Worm (Caenorhabditis elegans) whole organism, L2 larva: ENCODE measurements around the gene rnp-3.

Experiments
- lin-39 ChIP-seq: fragments of 150-350 bp; optimal IDR thresholded peaks from 2 replicates; lab custom pipeline; 2014; ENCODE audit warnings: missing biosample characterization, missing genetic modification reagents, missing genetic modification characterization
- lsy-2 ChIP-seq, 2 experiments: fragments of 150-350 bp in 1 of 2; sonication (generic microtip) in 1 of 2; optimal IDR thresholded peaks; 2 replicates each; lab custom pipeline; 2014 to 2017; ENCODE audit warnings: missing biosample characterization in 2 of 2, missing genetic modification characterization in 2 of 2
- nhr-77 ChIP-seq: fragments of 150-350 bp; optimal IDR thresholded peaks from 2 replicates; lab custom pipeline; 2014; ENCODE audit warnings: missing biosample characterization, missing genetic modification characterization
- skn-1 ChIP-seq: sonication (generic microtip); optimal IDR thresholded peaks from 2 replicates; lab custom pipeline; 2017; ENCODE audit warnings: missing biosample characterization, missing genetic modification characterization
- unc-62 ChIP-seq: fragments of 150-350 bp; optimal IDR thresholded peaks from 2 replicates; lab custom pipeline; 2014; ENCODE audit warnings: missing biosample characterization, missing genetic modification reagents, missing genetic modification characterization
- zag-1 ChIP-seq: fragments of 150-350 bp; optimal IDR thresholded peaks from 2 replicates; lab custom pipeline; 2014; ENCODE audit warnings: missing biosample characterization, missing genetic modification characterization
- ztf-4 ChIP-seq: fragments of 150-350 bp; optimal IDR thresholded peaks from 2 replicates; lab custom pipeline; 2014; ENCODE audit warnings: missing biosample characterization, missing genetic modification characterization

ce11 chrIV:4154641-4155040, 19.2 kb upstream of the rnp-3 start, which contains the start of gene K08D10.14:
- TF ChIP-seq skn-1 (tag; lab: Kevin White, UChicago), result no peak
- no peak for TF ChIP-seq ztf-4 (tag; lab: Kevin White, UChicago)
- no peak for TF ChIP-seq unc-62 (GFP tag; lab: Kevin White, UChicago)
- TF ChIP-seq lin-39 (tag; lab: Kevin White, UChicago), result no peak
- no peak for TF ChIP-seq lsy-2 (tag; optimal IDR thresholded peaks at IDR 0.05; lab: Kevin White, UChicago)
- TF ChIP-seq nhr-77 (tag; lab: Kevin White, UChicago), result no peak
- TF ChIP-seq zag-1 (tag; lab: Kevin White, UChicago), result no peak
